Fruit fly (Drosophila melanogaster) whole organism, embryonic: ENCODE measurements around the gene CG3862.

Experiments used
- CG10654 ChIP-seq: fragments of 200-800 bp; sonication (Bioruptor generic); optimal IDR thresholded peaks from 2 replicates; lab custom pipeline; 2016; ENCODE audit warnings: missing biosample characterization, missing genetic modification characterization
- CG10959 ChIP-seq: fragments of 200-800 bp; sonication (Bioruptor generic); IDR thresholded peaks from 2 replicates; pipeline ENCODE4 v1.3.6; 2022; ENCODE audit warnings: missing biosample characterization, missing genetic modification characterization
- CG11456 ChIP-seq: fragments of 200-800 bp; sonication (Bioruptor generic); IDR thresholded peaks from 3 replicates; pipeline ENCODE4 v1.3.6; 2022; ENCODE audit warnings: missing biosample characterization, missing genetic modification characterization
- CG12299 ChIP-seq: fragments of 200-800 bp; sonication (Bioruptor generic); optimal IDR thresholded peaks from 2 replicates; lab custom pipeline; 2018; ENCODE audit warnings: missing biosample characterization, mild to moderate bottlenecking, missing genetic modification characterization
- CG13894 ChIP-seq: fragments of 200-800 bp; sonication (Bioruptor generic); optimal IDR thresholded peaks from 3 replicates; lab custom pipeline; 2018; ENCODE audit warnings: missing biosample characterization, mild to moderate bottlenecking, missing genetic modification characterization, moderate library complexity
- CG14014 ChIP-seq: fragments of 200-800 bp; sonication (Bioruptor generic); IDR thresholded peaks from 2 replicates; pipeline ENCODE4 v1.3.6; 2022; ENCODE audit warnings: missing biosample characterization, missing genetic modification characterization
- CG15479 ChIP-seq: fragments of 200-800 bp; sonication (Bioruptor generic); optimal IDR thresholded peaks from 3 replicates; lab custom pipeline; 2019; ENCODE audit warnings: missing biosample characterization, mild to moderate bottlenecking, missing genetic modification characterization, moderate library complexity
- CG16779 ChIP-seq: fragments of 200-800 bp; sonication (Bioruptor generic); IDR thresholded peaks from 2 replicates; pipeline ENCODE4 v1.3.6; 2022; ENCODE audit warnings: missing biosample characterization, missing genetic modification characterization
- CG17186 ChIP-seq: fragments of 200-800 bp; sonication (Bioruptor generic); optimal IDR thresholded peaks from 3 replicates; lab custom pipeline; 2017; ENCODE audit warnings: missing biosample characterization, missing genetic modification reagents, missing genetic modification characterization
- CG17802 ChIP-seq: fragments of 200-800 bp; sonication (Bioruptor generic); optimal IDR thresholded peaks from 2 replicates; lab custom pipeline; 2018; ENCODE audit warnings: missing biosample characterization, mild to moderate bottlenecking, missing genetic modification characterization, moderate library complexity
- CG17829 ChIP-seq: fragments of 200-800 bp; optimal IDR thresholded peaks from 2 replicates; lab custom pipeline; 2019; ENCODE audit warnings: missing biosample characterization, mild to moderate bottlenecking, missing genetic modification characterization, moderate library complexity
- CG2712 ChIP-seq: fragments of 200-800 bp; optimal IDR thresholded peaks from 3 replicates; lab custom pipeline; 2019; ENCODE audit warnings: missing biosample characterization, mild to moderate bottlenecking, missing genetic modification characterization, moderate library complexity
- CG30403 ChIP-seq: fragments of 200-800 bp; sonication (Bioruptor generic); optimal IDR thresholded peaks from 3 replicates; lab custom pipeline; 2016; ENCODE audit warnings: missing biosample characterization, missing genetic modification characterization
- CG3065 ChIP-seq: fragments of 200-800 bp; sonication (Bioruptor generic); optimal IDR thresholded peaks from 2 replicates; lab custom pipeline; 2016; ENCODE audit warnings: missing biosample characterization, missing genetic modification characterization
- CG3847 ChIP-seq: fragments of 200-800 bp; sonication (Bioruptor generic); IDR thresholded peaks from 2 replicates; pipeline ENCODE4 v1.3.6; 2022; ENCODE audit warnings: missing biosample characterization, missing genetic modification characterization
- CG42726 ChIP-seq: fragments of 200-800 bp; sonication (Bioruptor generic); IDR thresholded peaks from 2 replicates; pipeline ENCODE4 v1.3.6; 2022; ENCODE audit warnings: missing biosample characterization, missing genetic modification characterization; ENCODE audit not compliant: partially characterized antibody
- CG43689 ChIP-seq: fragments of 200-800 bp; sonication (Bioruptor generic); IDR thresholded peaks from 2 replicates; pipeline ENCODE4 v1.3.6; 2022; ENCODE audit warnings: missing biosample characterization, missing genetic modification characterization
- CG4404 ChIP-seq: fragments of 200-800 bp; sonication (Bioruptor generic); IDR thresholded peaks from 2 replicates; pipeline ENCODE4 v1.3.6; 2022; ENCODE audit warnings: missing biosample characterization, missing genetic modification characterization
- CG6272 ChIP-seq: fragments of 200-800 bp; sonication (Bioruptor generic); IDR thresholded peaks from 2 replicates; pipeline ENCODE4 v1.3.6; 2022; ENCODE audit warnings: missing biosample characterization, missing genetic modification characterization
- CG6854 ChIP-seq: fragments of 200-800 bp; sonication (Bioruptor generic); optimal IDR thresholded peaks from 3 replicates; lab custom pipeline; 2017; ENCODE audit warnings: missing biosample characterization, mild to moderate bottlenecking, missing genetic modification characterization
- CG8388 ChIP-seq: fragments of 200-800 bp; sonication (Bioruptor generic); optimal IDR thresholded peaks from 2 replicates; lab custom pipeline; 2019; ENCODE audit warnings: missing biosample characterization, mild to moderate bottlenecking, missing genetic modification characterization, moderate library complexity
- CG9215 ChIP-seq: fragments of 200-800 bp; sonication (Bioruptor generic); IDR thresholded peaks from 2 replicates; pipeline ENCODE4 v1.3.6; 2022; ENCODE audit warnings: missing biosample characterization, missing genetic modification characterization
- CG9932 ChIP-seq: fragments of 200-800 bp; sonication (Bioruptor generic); IDR thresholded peaks from 2 replicates; pipeline ENCODE4 v1.3.6; 2022; ENCODE audit warnings: missing biosample characterization, missing genetic modification characterization
- Dek ChIP-seq: fragments of 200-800 bp; sonication (Bioruptor generic); optimal IDR thresholded peaks from 3 replicates; lab custom pipeline; 2019; ENCODE audit warnings: missing biosample characterization, mild to moderate bottlenecking, missing genetic modification characterization, moderate library complexity
- Drgx ChIP-seq: fragments of 200-800 bp; sonication (Bioruptor generic); IDR thresholded peaks from 2 replicates; pipeline ENCODE4 v1.3.6; 2022; ENCODE audit warnings: missing biosample characterization, missing genetic modification characterization
- E2f1 ChIP-seq: fragments of 200-800 bp; sonication (Bioruptor generic); IDR thresholded peaks from 2 replicates; pipeline ENCODE4 v1.3.6; 2022; ENCODE audit warnings: missing biosample characterization, missing genetic modification characterization
- E2f2 ChIP-seq: fragments of 200-800 bp; sonication (Bioruptor generic); IDR thresholded peaks from 2 replicates; pipeline ENCODE4 v1.3.6; 2022; ENCODE audit warnings: missing biosample characterization, missing genetic modification characterization
- Gsc ChIP-seq: fragments of 200-800 bp; sonication (Bioruptor generic); IDR thresholded peaks from 2 replicates; pipeline ENCODE4 v1.3.6; 2022; ENCODE audit warnings: missing biosample characterization, missing genetic modification characterization
- HLH3B ChIP-seq: fragments of 200-800 bp; sonication (Bioruptor generic); IDR thresholded peaks from 2 replicates; pipeline ENCODE4 v1.3.6; 2022; ENCODE audit warnings: missing biosample characterization, missing genetic modification characterization
- Hr39 ChIP-seq: fragments of >200 bp; optimal IDR thresholded peaks from 2 replicates; lab custom pipeline; 2017
- Hsf ChIP-seq: fragments of 200-800 bp; sonication (Bioruptor generic); optimal IDR thresholded peaks from 3 replicates; lab custom pipeline; 2016; ENCODE audit warnings: missing biosample characterization, missing genetic modification characterization
- MTF-1 ChIP-seq: fragments of 200-800 bp; sonication (Bioruptor generic); optimal IDR thresholded peaks from 2 replicates; lab custom pipeline; 2018; ENCODE audit warnings: missing biosample characterization, mild to moderate bottlenecking, missing genetic modification characterization, borderline replicate concordance
- Ravus ChIP-seq: fragments of 200-800 bp; sonication (Bioruptor generic); IDR thresholded peaks from 2 replicates; pipeline ENCODE4 v1.3.6; 2022; ENCODE audit warnings: missing biosample characterization, missing genetic modification characterization
- TFAM ChIP-seq: fragments of 200-800 bp; sonication (Bioruptor generic); optimal IDR thresholded peaks from 2 replicates; lab custom pipeline; 2017; ENCODE audit warnings: missing biosample characterization, missing genetic modification characterization, inconsistent platforms
- YL-1 ChIP-seq: fragments of 200-800 bp; sonication (Bioruptor generic); optimal IDR thresholded peaks from 3 replicates; lab custom pipeline; 2017; ENCODE audit warnings: missing biosample characterization, mild to moderate bottlenecking, missing genetic modification characterization
- abd-A ChIP-seq: fragments of 200-800 bp; sonication (Bioruptor generic); optimal IDR thresholded peaks from 3 replicates; lab custom pipeline; 2019; ENCODE audit warnings: missing biosample characterization, mild to moderate bottlenecking, missing genetic modification characterization, moderate library complexity
- ac ChIP-seq: fragments of 200-800 bp; sonication (Bioruptor generic); optimal IDR thresholded peaks from 3 replicates; lab custom pipeline; 2017; ENCODE audit warnings: missing biosample characterization, mild to moderate bottlenecking, missing genetic modification characterization
- az2 ChIP-seq: fragments of 200-800 bp; sonication (Bioruptor generic); optimal IDR thresholded peaks from 3 replicates; lab custom pipeline; 2016; ENCODE audit warnings: missing biosample characterization, missing genetic modification characterization
- corto ChIP-seq: fragments of 200-800 bp; sonication (Bioruptor generic); optimal IDR thresholded peaks from 2 replicates; lab custom pipeline; 2016; ENCODE audit warnings: missing biosample characterization, mild to moderate bottlenecking, missing genetic modification characterization, moderate library complexity
- dimm ChIP-seq: fragments of 200-800 bp; sonication (Bioruptor generic); IDR thresholded peaks from 2 replicates; pipeline ENCODE4 v1.3.6; 2022; ENCODE audit warnings: missing biosample characterization, missing genetic modification characterization
- eyg ChIP-seq: fragments of 200-800 bp; sonication (Bioruptor generic); optimal IDR thresholded peaks from 3 replicates; lab custom pipeline; 2016; ENCODE audit warnings: missing biosample characterization, missing genetic modification characterization
- gfzf ChIP-seq: fragments of 200-800 bp; sonication (Bioruptor generic); optimal IDR thresholded peaks from 2 replicates; lab custom pipeline; 2016; ENCODE audit warnings: missing biosample characterization, mild to moderate bottlenecking, missing genetic modification characterization, moderate library complexity
- gsb-n ChIP-seq: fragments of 200-800 bp; sonication (Bioruptor generic); optimal IDR thresholded peaks from 3 replicates; lab custom pipeline; 2018; ENCODE audit warnings: missing biosample characterization, mild to moderate bottlenecking, missing genetic modification characterization
- kah ChIP-seq: fragments of 200-800 bp; sonication (Bioruptor generic); optimal IDR thresholded peaks from 2 replicates; lab custom pipeline; 2018; ENCODE audit warnings: missing biosample characterization, mild to moderate bottlenecking, missing genetic modification characterization
- nmo ChIP-seq: fragments of 200-800 bp; sonication (Bioruptor generic); optimal IDR thresholded peaks from 2 replicates; lab custom pipeline; 2018; ENCODE audit warnings: missing biosample characterization, mild to moderate bottlenecking, missing genetic modification characterization, moderate library complexity
- p53 ChIP-seq: fragments of 200-800 bp; sonication (Bioruptor generic); optimal IDR thresholded peaks from 2 replicates; lab custom pipeline; 2016; ENCODE audit warnings: missing biosample characterization, missing genetic modification characterization
- sqz ChIP-seq: fragments of 200-800 bp; sonication (Bioruptor generic); optimal IDR thresholded peaks from 3 replicates; lab custom pipeline; 2018; ENCODE audit warnings: missing biosample characterization, mild to moderate bottlenecking, missing genetic modification characterization
- tap ChIP-seq: fragments of 200-800 bp; optimal IDR thresholded peaks from 3 replicates; lab custom pipeline; 2019; ENCODE audit warnings: missing biosample characterization, mild to moderate bottlenecking, missing genetic modification characterization, moderate library complexity
- tll ChIP-seq, 2 experiments: fragments of 200-800 bp in 1 of 2; fragments of >200 bp in 1 of 2; sonication (Bioruptor generic) in 1 of 2; optimal IDR thresholded peaks; 2 replicates each; lab custom pipeline; 2017 to 2019; ENCODE audit warnings: missing biosample characterization in 2 of 2, missing genetic modification characterization in 2 of 2, mild to moderate bottlenecking in 1 of 2, moderate library complexity in 1 of 2
- unc-4 ChIP-seq: fragments of 200-800 bp; sonication (Bioruptor generic); IDR thresholded peaks from 2 replicates; pipeline ENCODE4 v1.3.6; 2022; ENCODE audit warnings: missing biosample characterization, missing genetic modification characterization; ENCODE audit not compliant: partially characterized antibody
- z ChIP-seq: fragments of 200-800 bp; sonication (Bioruptor generic); IDR thresholded peaks from 3 replicates; pipeline ENCODE4 v1.3.6; 2022; ENCODE audit warnings: missing biosample characterization, missing genetic modification characterization

CG3862 gene

DNA sequence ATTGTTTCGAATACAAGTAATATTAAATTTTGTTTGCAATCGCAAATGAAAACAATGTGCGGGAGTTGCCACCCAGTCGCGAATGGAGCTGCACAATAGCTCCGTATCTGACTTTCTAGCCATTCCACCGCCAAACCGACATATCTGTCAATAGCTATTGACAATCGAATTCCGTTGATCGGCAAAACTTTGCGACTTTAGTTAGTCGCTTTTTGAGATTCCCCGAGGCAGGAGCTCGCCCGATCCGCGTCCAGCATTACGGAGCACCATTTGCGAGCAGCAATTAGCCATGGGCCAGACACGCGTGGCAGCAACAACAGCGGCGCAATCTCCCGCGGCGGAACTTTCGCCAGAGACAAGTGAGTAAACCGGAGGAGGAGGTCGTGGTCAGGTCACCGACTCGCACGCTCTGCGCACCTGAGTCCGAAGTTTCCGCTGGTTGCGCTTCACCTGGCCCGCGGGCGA is 27.0 kb upstream of the CG3862 start, which contains the start of the genes CG4291 and kraken (continued):
- TF ChIP-seq CG2712 (tag; lab: Kevin White, UChicago) (peak; percentile 43), sqz (GFP tag; lab: Kevin White, UChicago) (no peak), eyg (GFP tag; lab: Kevin White, UChicago) (peak; percentile 50), CG17802 (tag; lab: Kevin White, UChicago) (no peak), CG10654 (no peak), kah (GFP tag; lab: Kevin White, UChicago) (peak; percentile 57), Drgx (GFP tag; lab: Robert Waterston, UW) (peak; percentile 35; the same call in 1 of the 2 replicates), Ravus (GFP tag; lab: Robert Waterston, UW) (no peak), TFAM (GFP tag; lab: Kevin White, UChicago) (no peak), CG13894 (tag; lab: Kevin White, UChicago) (peak; percentile 77), CG10959 (GFP tag; lab: Robert Waterston, UW) (0 out of 2 replicates have a peak, but pooled peaks have one; percentile 38), CG3847 (GFP tag; lab: Robert Waterston, UW) (peak; percentile 77), CG30403 (GFP tag; lab: Kevin White, UChicago) (peak; percentile 66), corto (GFP tag; lab: Kevin White, UChicago) (no peak), YL-1 (GFP tag; lab: Kevin White, UChicago) (peak; percentile 50), gfzf (GFP tag; lab: Kevin White, UChicago) (peak; percentile 30), p53 (peak; percentile 52), CG6854 (GFP tag; lab: Kevin White, UChicago) (no peak), CG9932 (peak; percentile 86), CG15479 (GFP tag; lab: Kevin White, UChicago) (peak; percentile 62), dimm (GFP tag; lab: Robert Waterston, UW) (no peak), Gsc (GFP tag; lab: Robert Waterston, UW) (no peak), Hr39 (no peak), CG42726 (peak; percentile 64; the same call in 1 of the 2 replicates), unc-4 (GFP tag; lab: Robert Waterston, UW) (peak; percentile 22; the same call in 1 of the 2 replicates), E2f2 (peak; percentile 48), z (GFP tag; lab: Robert Waterston, UW) (no peak), Dek (tag; lab: Kevin White, UChicago) (peak; percentile 44), CG16779 (GFP tag; lab: Robert Waterston, UW) (peak; percentile 74), abd-A (tag; lab: Kevin White, UChicago) (peak; percentile 57), tap (peak; percentile 51), E2f1 (GFP tag; lab: Robert Waterston, UW) (peak; percentile 18; the same call in 1 of the 2 replicates), CG43689 (GFP tag; lab: Robert Waterston, UW) (no peak), CG6272 (GFP tag; lab: Robert Waterston, UW) (peak; percentile 9; the same call in 1 of the 2 replicates), CG8388 (GFP tag; lab: Kevin White, UChicago) (peak; percentile 3), MTF-1 (GFP tag; lab: Kevin White, UChicago) (peak; percentile 64), CG4404 (GFP tag; lab: Robert Waterston, UW) (peak; percentile 14; the same call in 1 of the 2 replicates), CG14014 (peak; percentile 61; the same call in 1 of the 2 replicates), CG17829 (peak; percentile 70), CG17186 (GFP tag; lab: Kevin White, UChicago) (peak; percentile 62), HLH3B (GFP tag; lab: Robert Waterston, UW) (peak; percentile 22; the same call in 1 of the 2 replicates), nmo (peak; percentile 40), CG11456 (GFP tag; lab: Robert Waterston, UW) (peak; percentile 84), gsb-n (tag; lab: Kevin White, UChicago) (peak; percentile 63), tll (GFP tag; optimal IDR thresholded peaks at IDR 0.05; lab: Kevin White, UChicago) (no peak), Hsf (GFP tag; lab: Kevin White, UChicago) (peak; percentile 40), ac (GFP tag; lab: Kevin White, UChicago) (no peak), az2 (GFP tag; lab: Kevin White, UChicago) (peak; percentile 48), CG9215 (GFP tag; lab: Robert Waterston, UW) (peak; percentile 37; the same call in 1 of the 2 replicates), CG12299 (tag; lab: Kevin White, UChicago) (no peak), CG3065 (GFP tag; lab: Kevin White, UChicago) (no peak)
